Fruit fly (Drosophila melanogaster): ENCODE measurements around the gene Mayo.

DNA sequence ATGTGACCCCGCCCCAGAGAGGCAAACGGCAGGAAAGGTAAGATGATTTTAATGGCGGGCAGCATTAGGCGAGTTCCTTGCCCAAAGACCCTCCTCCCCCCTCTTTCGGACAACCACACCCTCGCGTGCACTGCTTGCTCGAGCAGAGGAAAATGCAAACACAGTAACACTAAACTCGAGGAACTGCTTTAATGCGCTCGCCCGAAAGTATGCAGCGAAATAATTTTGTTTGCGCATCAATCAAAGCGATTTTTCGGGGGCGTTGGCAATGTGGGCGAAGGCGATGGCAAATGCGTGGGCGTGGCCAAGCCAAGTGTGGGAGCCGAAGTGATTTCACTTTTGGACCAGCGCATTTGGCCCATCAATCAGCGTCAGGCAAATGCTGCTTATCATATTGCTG, 22.6 kb downstream of the Mayo start:
- no peak for TF ChIP-seq CG11902 (GFP tag; optimal IDR thresholded peaks at IDR 0.05)
- no peak for TF ChIP-seq CG3032 (tag; optimal IDR thresholded peaks at IDR 0.05)
- TF ChIP-seq Ets21C (GFP tag; optimal IDR thresholded peaks at IDR 0.05): no peak
- TF ChIP-seq CG8632 (GFP tag; optimal IDR thresholded peaks at IDR 0.05): no peak
- TF ChIP-seq Sox15 (GFP tag; optimal IDR thresholded peaks at IDR 0.05): no peak
- TF ChIP-seq CG6854 (GFP tag; optimal IDR thresholded peaks at IDR 0.05): no peak
- TF ChIP-seq Hr39 (GFP tag; optimal IDR thresholded peaks at IDR 0.05): no peak
- no peak for TF ChIP-seq Hr38 (GFP tag; optimal IDR thresholded peaks at IDR 0.05)
- TF ChIP-seq Eip75B (GFP tag; optimal IDR thresholded peaks at IDR 0.05): no peak

Measured in whole organism, prepupa.